Fruit fly (Drosophila melanogaster) whole organism, embryonic: Measurements from ENCODE around the gene Prp3.

Source experiments
- ATbp ChIP-seq: fragments of 200-800 bp; sonication (Bioruptor generic); optimal IDR thresholded peaks from 2 replicates; lab custom pipeline; 2017; ENCODE audit warnings: missing biosample characterization, mild to moderate bottlenecking, missing genetic modification characterization, missing genetic modification reagents
- Atf3 ChIP-seq: fragments of 200-800 bp; sonication (Bioruptor generic); optimal IDR thresholded peaks from 3 replicates; lab custom pipeline; 2016; ENCODE audit warnings: missing biosample characterization, missing genetic modification characterization
- BtbVII ChIP-seq: fragments of 200-800 bp; sonication (Bioruptor generic); optimal IDR thresholded peaks from 3 replicates; lab custom pipeline; 2017; ENCODE audit warnings: missing biosample characterization, mild to moderate bottlenecking, missing genetic modification characterization
- CG10979 ChIP-seq: fragments of 200-800 bp; sonication (Bioruptor generic); optimal IDR thresholded peaks from 2 replicates; lab custom pipeline; 2018; ENCODE audit warnings: missing biosample characterization, mild to moderate bottlenecking, missing genetic modification characterization, moderate library complexity
- CG11504 ChIP-seq: fragments of 200-800 bp; sonication (Bioruptor generic); optimal IDR thresholded peaks from 3 replicates; lab custom pipeline; 2019; ENCODE audit warnings: missing biosample characterization, mild to moderate bottlenecking, missing genetic modification characterization, moderate library complexity
- CG11695 ChIP-seq: fragments of 200-800 bp; sonication (Bioruptor generic); IDR thresholded peaks from 3 replicates; pipeline ENCODE4 v1.3.6; 2022; ENCODE audit warnings: missing biosample characterization, missing genetic modification characterization
- CG17612 ChIP-seq: fragments of 200-800 bp; sonication (Bioruptor generic); IDR thresholded peaks from 2 replicates; pipeline ENCODE4 v1.3.6; 2022; ENCODE audit warnings: missing biosample characterization, missing genetic modification characterization
- CG17829 ChIP-seq: fragments of 200-800 bp; optimal IDR thresholded peaks from 2 replicates; lab custom pipeline; 2019; ENCODE audit warnings: missing biosample characterization, mild to moderate bottlenecking, missing genetic modification characterization, moderate library complexity
- CG18476 ChIP-seq: fragments of 200-800 bp; sonication (Bioruptor generic); optimal IDR thresholded peaks from 2 replicates; lab custom pipeline; 2016; ENCODE audit warnings: missing biosample characterization, mild to moderate bottlenecking, missing genetic modification characterization
- CG2712 ChIP-seq: fragments of 200-800 bp; optimal IDR thresholded peaks from 3 replicates; lab custom pipeline; 2019; ENCODE audit warnings: missing biosample characterization, mild to moderate bottlenecking, missing genetic modification characterization, moderate library complexity
- CG30020 ChIP-seq: fragments of 200-800 bp; optimal IDR thresholded peaks from 2 replicates; lab custom pipeline; 2019; ENCODE audit warnings: missing biosample characterization, mild to moderate bottlenecking, missing genetic modification characterization, moderate library complexity
- CG32767 ChIP-seq: fragments of 200-800 bp; sonication (Bioruptor generic); IDR thresholded peaks from 2 replicates; pipeline ENCODE4 v1.3.6; 2022; ENCODE audit warnings: missing biosample characterization, missing genetic modification characterization
- CG33213 ChIP-seq: fragments of 200-800 bp; sonication (Bioruptor generic); optimal IDR thresholded peaks from 3 replicates; lab custom pipeline; 2016; ENCODE audit warnings: missing biosample characterization, missing genetic modification characterization
- CG3838 ChIP-seq: fragments of 200-800 bp; sonication (Bioruptor generic); optimal IDR thresholded peaks from 3 replicates; lab custom pipeline; 2016; ENCODE audit warnings: missing biosample characterization, missing genetic modification characterization
- CG3995 ChIP-seq: fragments of 200-800 bp; sonication (Bioruptor generic); optimal IDR thresholded peaks from 3 replicates; lab custom pipeline; 2016; ENCODE audit warnings: missing biosample characterization, missing genetic modification characterization
- CG4707 ChIP-seq: fragments of 200-800 bp; sonication (Bioruptor generic); optimal IDR thresholded peaks from 2 replicates; lab custom pipeline; 2018; ENCODE audit warnings: missing biosample characterization, mild to moderate bottlenecking, missing genetic modification characterization, moderate library complexity
- CG5953 ChIP-seq: fragments of 200-800 bp; sonication (Bioruptor generic); IDR thresholded peaks from 2 replicates; pipeline ENCODE4 v1.3.6; 2022; ENCODE audit warnings: missing biosample characterization, missing genetic modification characterization
- CG6689 ChIP-seq: fragments of 200-800 bp; sonication (Bioruptor generic); IDR thresholded peaks from 2 replicates; pipeline ENCODE4 v1.3.6; 2022; ENCODE audit warnings: missing biosample characterization, missing genetic modification characterization
- CG7372 ChIP-seq: fragments of 200-800 bp; sonication (Bioruptor generic); IDR thresholded peaks from 2 replicates; pipeline ENCODE4 v1.3.6; 2022; ENCODE audit warnings: missing biosample characterization, missing genetic modification characterization
- CkIIα-i1 ChIP-seq: fragments of 200-800 bp; sonication (Bioruptor generic); IDR thresholded peaks from 2 replicates; pipeline ENCODE4 v1.3.6; 2022; ENCODE audit warnings: missing biosample characterization, missing genetic modification characterization
- E2f2 ChIP-seq: fragments of 200-800 bp; sonication (Bioruptor generic); IDR thresholded peaks from 2 replicates; pipeline ENCODE4 v1.3.6; 2022; ENCODE audit warnings: missing biosample characterization, missing genetic modification characterization
- HHEX ChIP-seq: fragments of 200-800 bp; sonication (Bioruptor generic); optimal IDR thresholded peaks from 3 replicates; lab custom pipeline; 2017; ENCODE audit warnings: missing biosample characterization, mild to moderate bottlenecking, missing genetic modification characterization, missing genetic modification reagents
- Med ChIP-seq: fragments of 200-800 bp; sonication (Bioruptor generic); peaks from one replicate; lab custom pipeline; 2016; ENCODE audit warnings: missing biosample characterization, missing genetic modification characterization, mild to moderate bottlenecking, inconsistent platforms, moderate library complexity
- Opbp ChIP-seq: fragments of 200-800 bp; sonication (Bioruptor generic); IDR thresholded peaks from 3 replicates; pipeline ENCODE4 v1.3.6; 2022; ENCODE audit warnings: missing biosample characterization, missing genetic modification characterization; ENCODE audit not compliant: partially characterized antibody
- Sry-β ChIP-seq: fragments of 200-800 bp; sonication (Bioruptor generic); optimal IDR thresholded peaks from 2 replicates; lab custom pipeline; 2018; ENCODE audit warnings: missing biosample characterization, mild to moderate bottlenecking, missing genetic modification characterization, moderate library complexity
- Usf ChIP-seq: fragments of 200-800 bp; sonication (Bioruptor generic); optimal IDR thresholded peaks from 2 replicates; lab custom pipeline; 2017; ENCODE audit warnings: missing genotype, missing biosample characterization, missing genetic modification characterization
- amos ChIP-seq: fragments of 200-800 bp; sonication (Bioruptor generic); IDR thresholded peaks from 2 replicates; pipeline ENCODE4 v1.3.6; 2022; ENCODE audit warnings: missing biosample characterization, missing genetic modification characterization; ENCODE audit not compliant: partially characterized antibody
- crol ChIP-seq: fragments of 200-800 bp; sonication (Bioruptor generic); IDR thresholded peaks from 2 replicates; pipeline ENCODE4 v1.3.6; 2022; ENCODE audit warnings: missing biosample characterization, missing genetic modification characterization
- dpn ChIP-seq, 2 experiments: fragments of 200-800 bp; sonication (Bioruptor generic); optimal IDR thresholded peaks; 3 replicates each; lab custom pipeline; 2016; ENCODE audit warnings: missing biosample characterization in 2 of 2, missing genetic modification characterization in 2 of 2
- dysf ChIP-seq: fragments of 200-800 bp; sonication (Bioruptor generic); IDR thresholded peaks from 3 replicates; pipeline ENCODE4 v1.3.6; 2022; ENCODE audit warnings: missing biosample characterization, missing genetic modification characterization
- gt ChIP-seq: fragments of 200-800 bp; sonication (Bioruptor generic); IDR thresholded peaks from 2 replicates; pipeline ENCODE4 v1.3.6; 2022; ENCODE audit warnings: missing biosample characterization, missing genetic modification characterization
- insv ChIP-seq, 2 experiments: fragments of 200-800 bp; sonication (Bioruptor generic); optimal IDR thresholded peaks; 3 replicates each; lab custom pipeline; 2016 to 2018; ENCODE audit warnings: missing biosample characterization in 2 of 2, missing genetic modification characterization in 2 of 2
- inv ChIP-seq: fragments of 200-800 bp; sonication (Bioruptor generic); IDR thresholded peaks from 2 replicates; pipeline ENCODE4 v1.3.6; 2022; ENCODE audit warnings: missing biosample characterization, missing genetic modification characterization; ENCODE audit not compliant: partially characterized antibody
- klu ChIP-seq: fragments of 200-800 bp; sonication (Bioruptor generic); IDR thresholded peaks from 2 replicates; pipeline ENCODE4 v1.3.6; 2022; ENCODE audit warnings: missing biosample characterization, missing genetic modification characterization
- lov ChIP-seq, 2 experiments: fragments of 200-800 bp in 1 of 2; fragments of >200 bp in 1 of 2; sonication (Bioruptor generic) in 1 of 2; IDR thresholded peaks in 1 of 2; optimal IDR thresholded peaks in 1 of 2; 2 replicates in 1 of 2; 3 replicates in 1 of 2; pipeline versions ENCODE4 v1.3.6 to Lab custom; 2017 to 2022; ENCODE audit warnings: missing biosample characterization in 1 of 2, missing genetic modification characterization in 1 of 2
- nau ChIP-seq: fragments of 200-800 bp; sonication (Bioruptor generic); optimal IDR thresholded peaks from 3 replicates; lab custom pipeline; 2017; ENCODE audit warnings: missing biosample characterization, mild to moderate bottlenecking, missing genetic modification characterization, missing genetic modification reagents
- nmo ChIP-seq: fragments of 200-800 bp; sonication (Bioruptor generic); optimal IDR thresholded peaks from 2 replicates; lab custom pipeline; 2018; ENCODE audit warnings: missing biosample characterization, mild to moderate bottlenecking, missing genetic modification characterization, moderate library complexity
- odd ChIP-seq: fragments of 200-800 bp; sonication (Bioruptor generic); optimal IDR thresholded peaks from 2 replicates; lab custom pipeline; 2017; ENCODE audit warnings: missing biosample characterization, mild to moderate bottlenecking, missing genetic modification characterization
- pb ChIP-seq: fragments of 200-800 bp; sonication (Bioruptor generic); optimal IDR thresholded peaks from 3 replicates; lab custom pipeline; 2016; ENCODE audit warnings: missing biosample characterization, missing genetic modification characterization
- peb ChIP-seq: fragments of 200-800 bp; sonication (Bioruptor generic); IDR thresholded peaks from 2 replicates; pipeline ENCODE4 v1.3.6; 2022; ENCODE audit warnings: missing biosample characterization, missing genetic modification characterization
- repo ChIP-seq: fragments of 200-800 bp; sonication (Bioruptor generic); optimal IDR thresholded peaks from 2 replicates; lab custom pipeline; 2016; ENCODE audit warnings: missing biosample characterization, missing genetic modification characterization
- rib ChIP-seq: fragments of 200-800 bp; sonication (Bioruptor generic); IDR thresholded peaks from 2 replicates; pipeline ENCODE4 v1.3.6; 2022; ENCODE audit warnings: missing biosample characterization, missing genetic modification characterization
- sug ChIP-seq: fragments of 200-800 bp; optimal IDR thresholded peaks from 2 replicates; lab custom pipeline; 2019; ENCODE audit warnings: missing biosample characterization, mild to moderate bottlenecking, missing genetic modification characterization, moderate library complexity
- tup ChIP-seq: fragments of 200-800 bp; sonication (Bioruptor generic); optimal IDR thresholded peaks from 2 replicates; lab custom pipeline; 2016; ENCODE audit warnings: missing biosample characterization, mild to moderate bottlenecking, missing genetic modification characterization, moderate library complexity
- tx ChIP-seq: fragments of 200-800 bp; sonication (Bioruptor generic); optimal IDR thresholded peaks from 2 replicates; lab custom pipeline; 2016; ENCODE audit warnings: missing biosample characterization, missing genetic modification characterization
- unc-4 ChIP-seq: fragments of 200-800 bp; sonication (Bioruptor generic); IDR thresholded peaks from 2 replicates; pipeline ENCODE4 v1.3.6; 2022; ENCODE audit warnings: missing biosample characterization, missing genetic modification characterization; ENCODE audit not compliant: partially characterized antibody
- vfl ChIP-seq: fragments of 200-800 bp; sonication (Bioruptor generic); optimal IDR thresholded peaks from 2 replicates; lab custom pipeline; 2016; ENCODE audit warnings: missing biosample characterization, missing genetic modification characterization
- vnd ChIP-seq: fragments of 200-800 bp; sonication (Bioruptor generic); IDR thresholded peaks from 3 replicates; pipeline ENCODE4 v1.3.6; 2022; ENCODE audit warnings: missing biosample characterization, missing genetic modification characterization; ENCODE audit not compliant: partially characterized antibody
- wor ChIP-seq: fragments of 200-800 bp; sonication (Bioruptor generic); IDR thresholded peaks from 2 replicates; pipeline ENCODE4 v1.3.6; 2022; ENCODE audit warnings: missing biosample characterization, missing genetic modification characterization

The Prp3 gene

DNA sequence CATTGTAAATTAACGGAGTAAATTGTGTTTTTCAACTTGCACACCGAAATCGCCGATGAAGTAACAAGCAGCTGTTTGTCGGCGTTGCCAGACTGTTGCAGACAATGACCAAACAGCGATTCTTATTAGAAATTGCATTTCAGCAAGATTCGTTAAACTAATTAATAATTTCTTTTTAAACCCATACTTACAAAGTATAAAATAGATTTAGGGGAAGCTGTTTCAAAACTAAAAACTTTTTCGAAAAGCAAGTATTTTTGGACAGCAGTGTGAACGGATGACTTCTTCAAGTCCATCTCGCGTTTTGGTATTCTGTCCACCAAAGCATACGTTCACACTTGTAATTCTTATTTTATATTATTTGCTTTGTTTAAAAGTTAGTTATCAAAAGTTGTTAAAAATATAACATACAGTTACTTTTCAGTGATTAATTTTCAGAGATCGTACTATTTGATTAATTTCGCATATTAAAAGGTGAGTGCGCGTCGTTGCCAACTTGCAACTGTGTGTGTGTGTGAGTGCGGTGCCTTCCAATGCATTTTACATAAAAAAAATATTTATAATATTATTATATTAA lies 18.4 kb downstream of the Prp3 start, which contains the start of the genes CG8004 and RhoGDI (continued):
- TF ChIP-seq amos (GFP tag; lab: Robert Waterston, UW) (no peak), unc-4 (GFP tag; lab: Robert Waterston, UW) (no peak), HHEX (GFP tag; lab: Kevin White, UChicago) (peak; percentile 9), BtbVII (GFP tag; lab: Kevin White, UChicago) (no peak), E2f2 (peak; percentile 52), insv (GFP tag; optimal IDR thresholded peaks at IDR 0.05; lab: Kevin White, UChicago) (peak; percentile 75 to 95), Med (GFP tag; lab: Kevin White, UChicago) (peak; percentile 96), CG6689 (GFP tag; lab: Robert Waterston, UW) (peak; percentile 56; the same call in 1 of the 2 replicates), dysf (GFP tag; lab: Robert Waterston, UW) (peak; percentile 60; the same call in 2 of the 3 replicates), lov (optimal IDR thresholded peaks at IDR 0.05; lab: Kevin White, UChicago) (no peak), lov (GFP tag; IDR thresholded peaks at IDR 0.05; lab: Robert Waterston, UW) (0 out of 3 replicates have a peak, but pooled peaks have one; percentile 17), pb (GFP tag; lab: Kevin White, UChicago) (peak; percentile 2), ATbp (GFP tag; lab: Kevin White, UChicago) (no peak), CG17829 (tag; lab: Kevin White, UChicago) (peak; percentile 79), odd (no peak), CG32767 (GFP tag; lab: Robert Waterston, UW) (no peak), CG2712 (peak; percentile 70), klu (GFP tag; lab: Robert Waterston, UW) (no peak), crol (no peak), repo (GFP tag; lab: Kevin White, UChicago) (peak; percentile 28), CG4707 (GFP tag; lab: Kevin White, UChicago) (no peak), CG11504 (tag; lab: Kevin White, UChicago) (peak; percentile 67), tup (GFP tag; lab: Kevin White, UChicago) (peak; percentile 48), wor (GFP tag; lab: Robert Waterston, UW) (no peak), peb (GFP tag; lab: Robert Waterston, UW) (no peak), CG3838 (GFP tag; lab: Kevin White, UChicago) (no peak), Sry-β (GFP tag; lab: Kevin White, UChicago) (no peak), CG7372 (GFP tag; lab: Robert Waterston, UW) (no peak), CG10979 (tag; lab: Kevin White, UChicago) (peak; percentile 40), nau (no peak), rib (GFP tag; lab: Robert Waterston, UW) (0 out of 2 replicates have a peak, but pooled peaks have one; percentile 33), sug (tag; lab: Kevin White, UChicago) (peak; percentile 62), Usf (no peak), Opbp (GFP tag; lab: Robert Waterston, UW) (no peak), CkIIα-i1 (GFP tag; lab: Robert Waterston, UW) (no peak), tx (GFP tag; lab: Kevin White, UChicago) (peak; percentile 60), dpn (GFP tag; optimal IDR thresholded peaks at IDR 0.05; lab: Kevin White, UChicago) (peak; percentile 67 to 77), inv (GFP tag; lab: Robert Waterston, UW) (no peak), CG5953 (GFP tag; lab: Robert Waterston, UW) (peak; percentile 50; the same call in 1 of the 2 replicates), CG30020 (tag; lab: Kevin White, UChicago) (peak; percentile 85), nmo (GFP tag; lab: Kevin White, UChicago) (peak; percentile 77), CG11695 (peak; percentile 27; the same call in 1 of the 3 replicates), CG18476 (GFP tag; lab: Kevin White, UChicago) (peak; percentile 74), Atf3 (GFP tag; lab: Kevin White, UChicago) (peak; percentile 60), gt (GFP tag; lab: Robert Waterston, UW) (no peak), CG17612 (GFP tag; lab: Robert Waterston, UW) (no peak), vfl (GFP tag; lab: Kevin White, UChicago) (peak; percentile 63), CG33213 (GFP tag; lab: Kevin White, UChicago) (peak; percentile 76), vnd (GFP tag; lab: Robert Waterston, UW) (no peak), CG3995 (GFP tag; lab: Kevin White, UChicago) (peak; percentile 32)
